Fruit fly (Drosophila melanogaster): ENCODE data around the gene COX7AL.

COX7AL gene

DNA sequence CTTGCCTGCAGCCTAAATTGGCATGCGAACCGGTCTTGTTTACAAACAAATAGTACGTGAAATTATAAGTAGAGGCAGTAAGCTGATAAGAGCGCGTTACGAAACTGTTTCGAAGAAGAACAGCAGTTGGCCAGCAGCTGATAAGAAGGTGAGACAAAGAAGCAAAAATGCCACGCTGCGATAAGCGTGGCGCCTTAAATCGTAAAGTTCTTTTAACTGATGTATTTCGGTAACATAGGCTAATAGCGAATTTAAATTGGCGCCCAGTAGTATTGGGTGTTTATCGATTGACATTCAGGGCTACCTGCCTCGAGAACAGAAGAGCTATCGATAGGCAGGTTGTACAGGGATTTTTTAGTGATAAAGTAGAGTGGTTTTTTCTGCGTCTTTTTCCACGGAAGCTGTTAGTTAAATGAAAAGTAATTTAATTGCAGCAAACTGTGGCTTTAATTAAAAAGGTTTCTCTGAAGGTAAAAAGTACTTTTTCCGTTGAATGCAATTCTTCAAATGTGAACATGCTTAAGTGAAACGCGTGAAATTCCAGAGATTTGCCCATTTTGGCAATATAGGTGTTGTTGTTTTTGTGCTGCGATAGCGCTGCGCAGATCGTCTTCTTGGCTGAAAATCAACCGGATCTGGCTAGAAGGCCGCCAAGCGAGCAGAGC is 13.3 kb downstream of the COX7AL start, which contains the start of gene stck:
TSS of gene stck (plus strand) at position 353 of the 665 bp plus-strand sequence.
- TF ChIP-seq CG8159 (tag; optimal IDR thresholded peaks at IDR 0.05) (peak; percentile 12), Snoo (tag; optimal IDR thresholded peaks at IDR 0.05) (no peak)

DNA sequence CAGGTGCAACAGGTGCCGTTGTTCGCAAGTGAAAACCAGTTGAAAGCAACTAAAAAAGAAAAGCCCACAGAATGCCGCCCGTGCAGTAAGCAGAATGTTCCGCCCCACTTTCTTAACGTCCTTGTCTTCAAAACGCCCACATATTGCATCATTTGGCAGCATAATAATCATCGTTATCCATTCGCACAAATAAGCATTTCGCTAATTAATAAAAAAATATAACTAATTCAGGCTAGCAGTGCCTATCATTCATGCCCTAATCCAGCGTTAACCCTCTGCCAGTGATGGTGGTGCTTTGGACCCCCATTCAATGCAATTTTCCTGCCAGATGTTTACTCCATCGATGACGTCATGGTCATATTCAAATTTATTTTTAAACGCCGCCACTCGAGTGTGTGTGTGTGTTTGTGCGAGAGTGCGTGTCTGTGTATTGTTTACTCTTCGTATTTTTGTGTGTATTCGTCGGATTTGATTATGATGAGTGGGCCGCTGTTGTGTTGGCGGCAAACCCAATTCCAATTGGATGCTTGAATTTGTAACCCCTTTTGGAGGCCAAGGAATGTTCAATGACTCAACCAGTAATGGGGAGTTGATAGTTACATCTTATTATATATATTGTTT is 14.0 kb downstream of the COX7AL start:
- TF ChIP-seq D1 (tag; optimal IDR thresholded peaks at IDR 0.05) (no peak), CG12605 (GFP tag; IDR thresholded peaks at IDR 0.05) (no peak)

DNA sequence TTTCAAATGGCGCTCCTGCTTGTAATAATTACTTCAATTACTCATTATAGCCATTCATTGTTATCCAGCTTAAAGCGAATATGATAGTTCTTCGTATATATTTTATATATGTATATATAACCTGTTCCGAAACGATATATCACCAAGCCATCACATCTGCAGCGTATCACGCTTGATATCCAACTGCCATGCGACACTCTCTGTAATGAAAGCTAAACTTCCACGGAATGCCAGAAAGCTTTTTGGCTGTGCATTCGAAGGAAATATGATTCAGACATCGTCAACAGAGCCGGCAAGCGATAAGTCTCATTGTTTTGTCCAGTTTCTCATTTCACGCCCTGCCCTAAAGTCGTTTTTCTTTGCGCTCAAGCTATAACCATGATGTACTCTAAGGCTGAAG is 14.5 kb downstream of the COX7AL start:
- peak; percentile 5 for TF ChIP-seq EcR (GFP tag; optimal IDR thresholded peaks at IDR 0.05)
- TF ChIP-seq CG17806 (tag; optimal IDR thresholded peaks at IDR 0.05) = no peak

DNA sequence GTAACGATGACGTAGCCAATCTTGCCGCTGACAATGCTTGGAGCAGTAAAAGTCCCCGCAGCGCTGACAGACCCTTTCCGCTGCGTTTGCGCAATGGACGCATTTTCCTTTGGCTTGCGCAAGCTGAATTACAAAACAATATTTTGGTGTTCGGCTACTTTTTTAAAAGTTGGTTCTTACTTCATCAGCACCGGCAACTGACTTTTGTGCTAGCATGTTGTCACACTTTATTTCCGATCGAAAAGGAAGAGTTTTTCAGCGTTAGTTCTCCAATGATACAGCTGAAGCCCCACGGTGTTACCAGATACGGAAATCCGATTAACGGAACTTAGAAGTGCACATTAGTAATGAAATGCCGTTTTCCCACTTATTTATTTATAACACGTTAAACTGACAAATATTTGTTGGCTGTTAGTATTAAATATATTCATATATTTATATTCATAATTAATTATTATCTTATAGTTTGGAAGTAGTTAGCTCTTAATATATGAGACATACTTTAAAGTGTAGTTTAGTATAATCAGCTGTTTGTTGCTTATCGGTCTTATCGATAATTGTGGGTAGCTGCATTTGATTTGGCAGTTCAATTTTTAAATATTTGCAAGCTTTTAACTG is 18.9 kb downstream of the COX7AL start, which contains the start of the genes Veneno and CG7963:
TSS of gene Veneno (minus strand) at position 296 of the 618 bp plus-strand sequence.
TSS of gene CG7963 (plus strand) at position 568 of the 618 bp plus-strand sequence.
- peak; percentile 24 for TF ChIP-seq CG15710 (tag; optimal IDR thresholded peaks at IDR 0.05)
- TF ChIP-seq CG8159 (tag; optimal IDR thresholded peaks at IDR 0.05) = peak; percentile 31
- TF ChIP-seq CG9948 (tag; optimal IDR thresholded peaks at IDR 0.05) = no peak

DNA sequence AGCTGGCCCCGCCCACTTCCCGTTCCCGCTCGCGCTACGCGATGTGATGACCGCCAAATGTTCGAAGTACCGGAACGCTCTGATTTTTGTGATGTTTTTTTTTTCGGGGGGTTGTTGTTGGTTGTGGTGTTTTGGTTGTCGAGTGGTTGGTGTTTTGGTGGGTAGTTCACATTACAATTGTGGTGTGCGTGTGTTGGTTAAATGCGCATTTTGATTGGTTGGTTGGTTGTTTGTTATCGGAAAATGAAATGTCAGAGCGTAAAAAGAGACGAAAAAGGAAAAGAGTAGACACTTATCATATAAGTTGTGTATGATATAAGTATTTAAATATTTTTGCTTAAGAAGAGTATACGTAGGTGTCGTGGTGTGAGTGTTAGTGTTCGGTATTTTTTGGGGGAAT is 25.1 kb downstream of the COX7AL start:
- TF ChIP-seq CG34367 (tag; optimal IDR thresholded peaks at IDR 0.05) (no peak), CG15710 (tag; optimal IDR thresholded peaks at IDR 0.05) (no peak), fd96Ca (GFP tag; IDR thresholded peaks at IDR 0.05) (no peak), CG10348 (GFP tag; IDR thresholded peaks at IDR 0.05) (no peak)

DNA sequence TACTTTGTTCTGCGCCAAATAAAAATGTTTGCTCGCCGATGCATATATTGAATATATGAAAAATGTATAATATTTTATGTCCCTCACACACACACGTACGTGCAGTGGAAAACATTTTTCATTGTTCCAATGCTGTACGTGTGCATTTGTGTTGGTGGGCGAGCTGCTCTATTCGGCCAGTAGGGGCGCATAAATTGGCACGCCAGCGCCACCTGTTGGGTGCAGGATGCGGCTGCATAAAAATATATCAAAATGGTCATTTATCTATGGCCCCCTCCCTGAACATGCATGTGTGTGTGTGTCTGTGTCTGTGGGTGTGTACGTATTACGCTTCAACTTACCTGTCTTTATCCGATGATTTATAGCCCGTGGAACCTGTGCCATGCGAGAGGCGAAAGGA is 46.2 kb downstream of the COX7AL start:
- TF ChIP-seq CG8159 (tag; optimal IDR thresholded peaks at IDR 0.05) = no peak
- no peak for TF ChIP-seq fd96Ca (GFP tag; IDR thresholded peaks at IDR 0.05)
- TF ChIP-seq CG34367 (tag; optimal IDR thresholded peaks at IDR 0.05) = no peak
- no peak for TF ChIP-seq EcR (GFP tag; optimal IDR thresholded peaks at IDR 0.05)
